Worm (Caenorhabditis elegans): ENCODE results near the gene lig-4.
A peak's percentile ranks its signal among the peaks of the same experiment; 100 is the strongest.

Gene lig-4

DNA sequence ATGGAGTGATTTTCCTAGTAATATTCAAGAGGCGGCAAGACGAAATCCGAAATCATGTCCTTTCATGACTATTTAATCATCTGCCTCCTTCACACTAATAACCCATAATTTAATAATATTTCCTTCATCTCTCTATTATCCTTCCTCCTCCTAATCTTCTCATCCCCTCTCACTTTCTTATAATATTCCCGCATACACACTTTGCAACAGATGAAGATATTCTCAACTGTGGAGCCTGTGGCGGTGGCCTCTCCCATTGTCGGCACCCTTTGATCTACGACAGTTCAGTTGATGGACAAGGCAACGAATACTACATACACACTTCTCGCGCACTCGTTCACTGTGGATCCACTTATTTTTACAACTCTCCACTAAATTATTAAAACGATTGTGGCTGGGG lies 37.4 kb downstream of the lig-4 start:
- TF ChIP-seq ets-5 (GFP tag; IDR thresholded peaks at IDR 0.05), result no peak

DNA sequence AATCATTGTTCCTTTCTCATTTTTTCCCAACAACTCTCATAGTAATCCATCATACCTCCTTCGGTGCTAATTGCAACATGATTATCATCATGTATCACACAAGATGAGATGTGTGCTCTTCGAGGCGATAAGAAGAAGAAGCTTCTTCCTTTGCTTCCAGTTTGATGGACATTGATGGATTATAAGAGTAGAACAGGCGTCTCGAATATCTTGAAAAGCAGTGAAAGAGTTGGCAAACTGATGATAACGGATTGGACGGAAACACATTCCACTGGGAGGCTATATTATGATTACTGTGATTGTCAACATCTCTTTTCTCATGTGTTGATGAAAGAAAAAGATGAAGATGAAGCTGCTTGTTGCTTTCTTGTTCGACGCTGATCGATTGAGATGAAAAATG lies 38.6 kb downstream of the lig-4 start:
- TF ChIP-seq C16A3.4 (tag; optimal IDR thresholded peaks at IDR 0.05) (no peak), jun-1 (tag; optimal IDR thresholded peaks at IDR 0.05) (no peak), dpl-1 (GFP tag; optimal IDR thresholded peaks at IDR 0.05) (no peak), fkh-10 (GFP tag; optimal IDR thresholded peaks at IDR 0.05) (no peak), lin-14 (GFP tag; optimal IDR thresholded peaks at IDR 0.05) (peak; percentile 87), pqm-1 (tag; optimal IDR thresholded peaks at IDR 0.05) (no peak), nhr-47 (tag; optimal IDR thresholded peaks at IDR 0.05) (no peak), C04F5.9 (tag; optimal IDR thresholded peaks at IDR 0.05) (no peak), lin-13 (GFP tag; optimal IDR thresholded peaks at IDR 0.05) (no peak), mab-9 (GFP tag; IDR thresholded peaks at IDR 0.05) (no peak), mep-1 (tag; optimal IDR thresholded peaks at IDR 0.05) (no peak), fkh-8 (tag; optimal IDR thresholded peaks at IDR 0.05) (no peak), zip-4 (GFP tag; optimal IDR thresholded peaks at IDR 0.05) (no peak), pag-3 (tag; optimal IDR thresholded peaks at IDR 0.05; ENCODE audit: borderline replicate concordance, insufficient read depth) (no peak), ztf-11 (tag; optimal IDR thresholded peaks at IDR 0.05) (no peak), mef-2 (tag; optimal IDR thresholded peaks at IDR 0.05) (no peak), Y116A8C.19 (tag; optimal IDR thresholded peaks at IDR 0.05; ENCODE audit: borderline replicate concordance) (no peak), elt-2 (tag; optimal IDR thresholded peaks at IDR 0.05) (no peak), lsy-2 (tag; optimal IDR thresholded peaks at IDR 0.05) (peak; percentile 45 to 60), unc-98 (GFP tag; IDR thresholded peaks at IDR 0.05) (no peak), unc-62 (GFP tag; optimal IDR thresholded peaks at IDR 0.05) (no peak), blmp-1 (tag; optimal IDR thresholded peaks at IDR 0.05) (no peak), ztf-4 (tag; optimal IDR thresholded peaks at IDR 0.05) (no peak), efl-1 (optimal IDR thresholded peaks at IDR 0.05) (peak; percentile 8 to 15), efl-1 (GFP tag; optimal IDR thresholded peaks at IDR 0.05 in 1 of 2) (no peak), egl-27 (tag; optimal IDR thresholded peaks at IDR 0.05) (no peak), sup-37 (GFP tag; optimal IDR thresholded peaks at IDR 0.05) (no peak), xbp-1 (tag; optimal IDR thresholded peaks at IDR 0.05) (no peak), nhr-90 (tag; optimal IDR thresholded peaks at IDR 0.05; ENCODE audit: poor library complexity) (no peak), elt-3 (tag; optimal IDR thresholded peaks at IDR 0.05) (no peak), nhr-237 (tag; optimal IDR thresholded peaks at IDR 0.05) (no peak), irx-1 (tag; optimal IDR thresholded peaks at IDR 0.05) (peak; percentile 29), lin-39 (tag; optimal IDR thresholded peaks at IDR 0.05) (peak; percentile 56), rnt-1 (tag; optimal IDR thresholded peaks at IDR 0.05) (peak; percentile 67), unc-30 (tag; optimal IDR thresholded peaks at IDR 0.05) (no peak), ces-1 (GFP tag; optimal IDR thresholded peaks at IDR 0.05) (no peak), hlh-17 (GFP tag; optimal IDR thresholded peaks at IDR 0.05; ENCODE audit: borderline replicate concordance) (no peak), zag-1 (tag; optimal IDR thresholded peaks at IDR 0.05) (no peak), ceh-88 (GFP tag; IDR thresholded peaks at IDR 0.05) (no peak), fos-1 (tag; optimal IDR thresholded peaks at IDR 0.05) (no peak), tlp-1 (tag; optimal IDR thresholded peaks at IDR 0.05) (no peak), snpc-4 (tag; optimal IDR thresholded peaks at IDR 0.05) (no peak), mdl-1 (tag; optimal IDR thresholded peaks at IDR 0.05) (no peak), lin-35 (GFP tag; optimal IDR thresholded peaks at IDR 0.05) (no peak), lir-3 (tag; optimal IDR thresholded peaks at IDR 0.05; ENCODE audit: poor library complexity) (no peak), aha-1 (tag; optimal IDR thresholded peaks at IDR 0.05) (no peak), efl-3 (GFP tag; optimal IDR thresholded peaks at IDR 0.05) (no peak), tbx-2 (tag; optimal IDR thresholded peaks at IDR 0.05) (peak; percentile 48), snu-23 (GFP tag; optimal IDR thresholded peaks at IDR 0.05) (peak; percentile 18), nhr-28 (tag; optimal IDR thresholded peaks at IDR 0.05) (no peak), ama-1 (optimal IDR thresholded peaks at IDR 0.05) (no peak)
